Fruit fly (Drosophila melanogaster): ENCODE results near the gene CG42324.

- no peak for TF ChIP-seq usp (GFP tag; optimal IDR thresholded peaks at IDR 0.05)
- no peak for TF ChIP-seq EcR (GFP tag; optimal IDR thresholded peaks at IDR 0.05)
- peak; percentile 62 for TF ChIP-seq pan (optimal IDR thresholded peaks at IDR 0.05)
- TF ChIP-seq psq (optimal IDR thresholded peaks at IDR 0.05): no peak
- no peak for TF ChIP-seq Dll (optimal IDR thresholded peaks at IDR 0.05)
- TF ChIP-seq CG8478 (optimal IDR thresholded peaks at IDR 0.05): no peak
Measured at dm6 chr3L:3536414-3536813, 64.2 kb downstream of the CG42324 start.
